Worm (Caenorhabditis elegans): ENCODE data around the gene C08F11.17.

The C08F11.17 gene

ce11 chrIV:13650238-13650637 is at the start of gene C08F11.17:
C08F11.17 (minus strand) TSS chrIV:13650338.
- TF ChIP-seq zip-4 (GFP tag; optimal IDR thresholded peaks at IDR 0.05): no peak

ce11 chrIV:13699384-13699788 is 49.2 kb upstream of the C08F11.17 start:
- TF ChIP-seq ama-1 (optimal IDR thresholded peaks at IDR 0.05) (no peak), zag-1 (tag; optimal IDR thresholded peaks at IDR 0.05) (no peak), unc-98 (GFP tag; IDR thresholded peaks at IDR 0.05) (no peak), mep-1 (tag; optimal IDR thresholded peaks at IDR 0.05) (peak; percentile 17), hlh-17 (GFP tag; optimal IDR thresholded peaks at IDR 0.05; ENCODE audit: borderline replicate concordance) (no peak), efl-1 (optimal IDR thresholded peaks at IDR 0.05) (no peak), efl-1 (GFP tag; optimal IDR thresholded peaks at IDR 0.05 in 1 of 2) (no peak), C34B4.2 (tag; optimal IDR thresholded peaks at IDR 0.05) (no peak), hlh-4 (tag; optimal IDR thresholded peaks at IDR 0.05) (no peak), mab-9 (GFP tag; IDR thresholded peaks at IDR 0.05) (peak; percentile 79), mef-2 (tag; optimal IDR thresholded peaks at IDR 0.05) (no peak), nhr-237 (tag; optimal IDR thresholded peaks at IDR 0.05) (no peak), jun-1 (tag; optimal IDR thresholded peaks at IDR 0.05) (no peak), unc-86 (tag; optimal IDR thresholded peaks at IDR 0.05) (no peak), Y116A8C.19 (tag; optimal IDR thresholded peaks at IDR 0.05; ENCODE audit: borderline replicate concordance) (no peak), ces-1 (GFP tag; optimal IDR thresholded peaks at IDR 0.05) (no peak), skn-1 (tag; optimal IDR thresholded peaks at IDR 0.05) (no peak), xbp-1 (tag; optimal IDR thresholded peaks at IDR 0.05) (no peak), lir-3 (tag; optimal IDR thresholded peaks at IDR 0.05; ENCODE audit: poor library complexity) (no peak), nhr-76 (tag; optimal IDR thresholded peaks at IDR 0.05) (no peak), ceh-8 (GFP tag; optimal IDR thresholded peaks at IDR 0.05) (no peak), rnt-1 (tag; optimal IDR thresholded peaks at IDR 0.05) (peak; percentile 85), nhr-77 (tag; optimal IDR thresholded peaks at IDR 0.05) (no peak), snu-23 (GFP tag; optimal IDR thresholded peaks at IDR 0.05) (peak; percentile 13), C04F5.9 (tag; optimal IDR thresholded peaks at IDR 0.05) (no peak), nhr-71 (tag; optimal IDR thresholded peaks at IDR 0.05) (peak; percentile 68), ztf-11 (tag; optimal IDR thresholded peaks at IDR 0.05) (peak in 1 of 2 experiments; percentile 53), fkh-10 (GFP tag; optimal IDR thresholded peaks at IDR 0.05) (no peak), aly-2 (tag; optimal IDR thresholded peaks at IDR 0.05) (no peak), egl-13 (tag; optimal IDR thresholded peaks at IDR 0.05) (no peak), grh-1 (GFP tag; IDR thresholded peaks at IDR 0.05) (no peak), nhr-11 (tag; optimal IDR thresholded peaks at IDR 0.05) (no peak), pqm-1 (tag; optimal IDR thresholded peaks at IDR 0.05) (no peak), ceh-88 (GFP tag; IDR thresholded peaks at IDR 0.05) (no peak), nhr-47 (tag; optimal IDR thresholded peaks at IDR 0.05) (no peak), nhr-90 (tag; optimal IDR thresholded peaks at IDR 0.05; ENCODE audit: poor library complexity) (no peak), sup-37 (GFP tag; optimal IDR thresholded peaks at IDR 0.05) (no peak), aha-1 (tag; optimal IDR thresholded peaks at IDR 0.05) (no peak), lsy-2 (tag; optimal IDR thresholded peaks at IDR 0.05) (peak in 1 of 2 experiments; percentile 31), F16B12.6 (tag; optimal IDR thresholded peaks at IDR 0.05) (no peak), fkh-4 (tag; optimal IDR thresholded peaks at IDR 0.05; ENCODE audit: borderline replicate concordance) (peak; percentile 59), mdl-1 (tag; optimal IDR thresholded peaks at IDR 0.05) (no peak), lin-14 (GFP tag; optimal IDR thresholded peaks at IDR 0.05) (peak; percentile 86), ceh-82 (tag; optimal IDR thresholded peaks at IDR 0.05) (no peak), hpl-2 (GFP tag; optimal IDR thresholded peaks at IDR 0.05) (no peak), C16A3.4 (tag; optimal IDR thresholded peaks at IDR 0.05) (no peak), nhr-19 (GFP tag; conservative IDR thresholded peaks at IDR 0.05) (0 out of 2 replicates have a peak, but pooled peaks have one; percentile 17), unc-30 (tag; optimal IDR thresholded peaks at IDR 0.05) (no peak), ceh-90 (tag; optimal IDR thresholded peaks at IDR 0.05) (no peak), tbx-2 (tag; optimal IDR thresholded peaks at IDR 0.05) (peak; percentile 50), blmp-1 (tag; optimal IDR thresholded peaks at IDR 0.05) (peak; percentile 21), ceh-63 (GFP tag; optimal IDR thresholded peaks at IDR 0.05) (no peak)
